Worm (Caenorhabditis elegans) whole organism, late embryonic: ENCODE measurements around the gene T28A11.22.

Experiments used
- C38D4.7 ChIP-seq: fragments of 200-800 bp; sonication (Bioruptor generic); optimal IDR thresholded peaks from 2 replicates; lab custom pipeline; 2018; ENCODE audit warnings: mild to moderate bottlenecking, missing genetic modification characterization, moderate library complexity, missing compliant biosample characterization
- F13H6.1 ChIP-seq: sonication (generic microtip); optimal IDR thresholded peaks from 2 replicates; lab custom pipeline; 2016; ENCODE audit warnings: missing genetic modification characterization, missing compliant biosample characterization
- K09A11.1 ChIP-seq: sonication (generic microtip); optimal IDR thresholded peaks from 2 replicates; lab custom pipeline; 2017; ENCODE audit warnings: antibody characterized with exemption, mild to moderate bottlenecking, missing genetic modification characterization, missing compliant biosample characterization; ENCODE audit not compliant: insufficient read depth
- T23F11.4 ChIP-seq: fragments of 200-800 bp; sonication (Bioruptor generic); optimal IDR thresholded peaks from 2 replicates; lab custom pipeline; 2018; ENCODE audit warnings: mild to moderate bottlenecking, missing genetic modification characterization, missing compliant biosample characterization
- Y22D7AL.16 ChIP-seq: sonication (generic microtip); optimal IDR thresholded peaks from 2 replicates; lab custom pipeline; 2016; ENCODE audit warnings: missing genetic modification characterization, missing compliant biosample characterization
- ahr-1 ChIP-seq: sonication (generic microtip); optimal IDR thresholded peaks from 2 replicates; lab custom pipeline; 2016; ENCODE audit warnings: missing genetic modification characterization, missing compliant biosample characterization
- ama-1 ChIP-seq: fragments of 150-350 bp; optimal IDR thresholded peaks from 2 replicates; lab custom pipeline; 2014
- ceh-18 ChIP-seq: sonication (generic microtip); optimal IDR thresholded peaks from 2 replicates; lab custom pipeline; 2016; ENCODE audit warnings: missing genetic modification characterization, missing compliant biosample characterization
- ceh-19 ChIP-seq: fragments of 200-800 bp; sonication (Bioruptor generic); optimal IDR thresholded peaks from 2 replicates; lab custom pipeline; 2018; ENCODE audit warnings: mild to moderate bottlenecking, missing genetic modification characterization, missing compliant biosample characterization
- ceh-30 ChIP-seq: fragments of 150-350 bp; optimal IDR thresholded peaks from 2 replicates; lab custom pipeline; 2014; ENCODE audit warnings: missing biosample characterization, missing genetic modification characterization
- ceh-31 ChIP-seq: sonication (generic microtip); optimal IDR thresholded peaks from 2 replicates; lab custom pipeline; 2016; ENCODE audit warnings: missing genetic modification characterization, missing compliant biosample characterization
- ceh-45 ChIP-seq: fragments of 200-800 bp; sonication (Bioruptor generic); IDR thresholded peaks from 2 replicates; pipeline ENCODE4 v1.3.6; 2022; ENCODE audit warnings: missing genetic modification reagents, missing genetic modification characterization, missing compliant biosample characterization
- ceh-6 ChIP-seq: fragments of 200-800 bp; sonication (Bioruptor generic); optimal IDR thresholded peaks from 2 replicates; lab custom pipeline; 2018; ENCODE audit warnings: mild to moderate bottlenecking, missing genetic modification characterization, missing compliant biosample characterization
- ceh-9 ChIP-seq: sonication (generic microtip); optimal IDR thresholded peaks from 2 replicates; lab custom pipeline; 2016; ENCODE audit warnings: mild to moderate bottlenecking, missing genetic modification characterization, inconsistent platforms, missing compliant biosample characterization
- che-1 ChIP-seq: sonication (generic microtip); optimal IDR thresholded peaks from 2 replicates; lab custom pipeline; 2016; ENCODE audit warnings: mild to moderate bottlenecking, missing genetic modification characterization, missing compliant biosample characterization
- dmd-4 ChIP-seq: sonication (generic microtip); optimal IDR thresholded peaks from 2 replicates; lab custom pipeline; 2016; ENCODE audit warnings: borderline replicate concordance, missing genetic modification characterization, missing compliant biosample characterization
- elt-4 ChIP-seq: sonication (generic microtip); optimal IDR thresholded peaks from 2 replicates; lab custom pipeline; 2016; ENCODE audit warnings: missing genetic modification characterization, missing compliant biosample characterization
- fax-1 ChIP-seq: sonication (generic microtip); optimal IDR thresholded peaks from 2 replicates; lab custom pipeline; 2016; ENCODE audit warnings: missing genotype, missing genetic modification characterization, missing compliant biosample characterization
- fkh-6 ChIP-seq: sonication (generic microtip); optimal IDR thresholded peaks from 2 replicates; lab custom pipeline; 2016; ENCODE audit warnings: missing genetic modification characterization, missing compliant biosample characterization
- hlh-13 ChIP-seq: fragments of 200-800 bp; sonication (Bioruptor generic); optimal IDR thresholded peaks from 2 replicates; lab custom pipeline; 2018; ENCODE audit warnings: mild to moderate bottlenecking, missing genetic modification characterization, missing compliant biosample characterization
- hlh-8 ChIP-seq: sonication (generic microtip); optimal IDR thresholded peaks from 2 replicates; lab custom pipeline; 2016; ENCODE audit warnings: missing genotype, missing genetic modification characterization, missing compliant biosample characterization
- lim-6 ChIP-seq: sonication (generic microtip); optimal IDR thresholded peaks from 2 replicates; lab custom pipeline; 2016; ENCODE audit warnings: missing genetic modification characterization, missing compliant biosample characterization
- madf-2 ChIP-seq: sonication (generic microtip); optimal IDR thresholded peaks from 2 replicates; lab custom pipeline; 2017; ENCODE audit warnings: missing genetic modification characterization, missing compliant biosample characterization
- nhr-11 ChIP-seq: fragments of 150-350 bp; optimal IDR thresholded peaks from 2 replicates; lab custom pipeline; 2014; ENCODE audit warnings: missing biosample characterization, missing genetic modification characterization
- nhr-232 ChIP-seq: sonication (generic microtip); optimal IDR thresholded peaks from 2 replicates; lab custom pipeline; 2016; ENCODE audit warnings: missing genetic modification characterization, missing compliant biosample characterization
- npax-4 ChIP-seq: sonication (generic microtip); optimal IDR thresholded peaks from 2 replicates; lab custom pipeline; 2016; ENCODE audit warnings: missing genetic modification characterization, missing compliant biosample characterization
- odd-2 ChIP-seq: sonication (generic microtip); optimal IDR thresholded peaks from 2 replicates; lab custom pipeline; 2017; ENCODE audit warnings: antibody characterized with exemption, mild to moderate bottlenecking, missing genetic modification characterization, missing compliant biosample characterization
- pag-3 ChIP-seq: sonication (generic microtip); optimal IDR thresholded peaks from 2 replicates; lab custom pipeline; 2016; ENCODE audit warnings: missing compliant biosample characterization, missing genetic modification characterization, borderline replicate concordance
- pat-9 ChIP-seq: fragments of 200-800 bp; sonication (Bioruptor generic); optimal IDR thresholded peaks from 2 replicates; lab custom pipeline; 2018; ENCODE audit warnings: mild to moderate bottlenecking, missing genetic modification characterization, moderate library complexity, missing compliant biosample characterization
- pax-1 ChIP-seq: fragments of 150-350 bp; optimal IDR thresholded peaks from 2 replicates; lab custom pipeline; 2014; ENCODE audit warnings: missing biosample characterization, missing genetic modification characterization
- pqm-1 ChIP-seq: sonication (generic microtip); optimal IDR thresholded peaks from 2 replicates; lab custom pipeline; 2016; ENCODE audit warnings: missing genetic modification characterization, missing compliant biosample characterization
- pros-1 ChIP-seq: fragments of 150-350 bp; optimal IDR thresholded peaks from 2 replicates; lab custom pipeline; 2014; ENCODE audit warnings: missing biosample characterization, missing genetic modification reagents, missing genetic modification characterization
- rnt-1 ChIP-seq: sonication (generic microtip); optimal IDR thresholded peaks from 2 replicates; lab custom pipeline; 2016; ENCODE audit warnings: missing genetic modification characterization, missing compliant biosample characterization
- sox-4 ChIP-seq: sonication (generic microtip); optimal IDR thresholded peaks from 2 replicates; lab custom pipeline; 2017; ENCODE audit warnings: mild to moderate bottlenecking, missing genetic modification characterization, inconsistent platforms, missing compliant biosample characterization
- syd-9 ChIP-seq: sonication (generic microtip); optimal IDR thresholded peaks from 2 replicates; lab custom pipeline; 2016; ENCODE audit warnings: mild to moderate bottlenecking, missing genetic modification characterization, moderate library complexity, missing compliant biosample characterization
- tbx-2 ChIP-seq: sonication (generic microtip); optimal IDR thresholded peaks from 2 replicates; lab custom pipeline; 2016; ENCODE audit warnings: missing genetic modification characterization, missing compliant biosample characterization
- tbx-7 ChIP-seq: sonication (generic microtip); optimal IDR thresholded peaks from 2 replicates; lab custom pipeline; 2016; ENCODE audit warnings: missing genotype, missing genetic modification characterization, missing compliant biosample characterization
- ttx-3 ChIP-seq: sonication (generic microtip); optimal IDR thresholded peaks from 2 replicates; lab custom pipeline; 2016; ENCODE audit warnings: missing genetic modification reagents, missing genetic modification characterization, missing compliant biosample characterization
- unc-3 ChIP-seq, 2 experiments: fragments of 200-800 bp in 1 of 2; sonication (Bioruptor generic) in 1 of 2; sonication (generic microtip) in 1 of 2; conservative IDR thresholded peaks in 1 of 2; optimal IDR thresholded peaks in 1 of 2; 2 replicates each; pipeline versions ENCODE4 v1.3.6 to Lab custom; 2016 to 2022; ENCODE audit warnings: missing compliant biosample characterization in 2 of 2, missing genetic modification characterization in 2 of 2, missing genetic modification reagents in 1 of 2
- unc-55 ChIP-seq: sonication (generic microtip); optimal IDR thresholded peaks from 2 replicates; lab custom pipeline; 2017; ENCODE audit warnings: missing biosample characterization, missing genetic modification reagents, missing genetic modification characterization

The T28A11.22 gene

DNA sequence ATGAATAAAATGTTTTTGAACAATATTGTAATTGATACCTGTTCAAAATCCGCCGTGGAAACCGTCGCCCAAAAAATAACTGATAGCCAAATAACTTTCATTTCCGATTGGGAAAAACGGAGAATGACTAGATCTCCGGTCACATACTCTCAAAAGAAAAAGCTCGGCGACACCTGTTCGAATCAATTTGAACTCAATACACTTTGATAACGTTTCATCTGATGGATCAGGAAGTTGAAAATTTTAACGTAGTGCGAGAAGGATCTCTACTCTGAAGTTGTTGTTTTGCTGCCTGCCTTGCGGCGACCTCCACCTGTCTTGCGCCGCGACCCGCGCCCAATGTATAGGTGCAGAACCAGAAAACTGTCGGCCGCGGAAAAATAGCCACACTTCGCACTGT is 15.8 kb downstream of the T28A11.22 start, which contains the start of gene T28A11.20:
Gene T28A11.20 (minus strand): TSS at position 101 of the 400 bp plus-strand sequence.
- no peak for TF ChIP-seq dmd-4 (tag; lab: Kevin White, UChicago)
- TF ChIP-seq F13H6.1 (tag; lab: Kevin White, UChicago) = no peak
- no peak for TF ChIP-seq ceh-45 (GFP tag; lab: Robert Waterston, UW)
- TF ChIP-seq ceh-19 (GFP tag; lab: Kevin White, UChicago) = no peak
- TF ChIP-seq pqm-1 (tag; lab: Kevin White, UChicago) = no peak
- no peak for TF ChIP-seq ceh-6
- TF ChIP-seq syd-9 (tag; lab: Kevin White, UChicago) = no peak
- no peak for TF ChIP-seq T23F11.4
- no peak for TF ChIP-seq hlh-13
- TF ChIP-seq pax-1 (tag; lab: Kevin White, UChicago) = no peak
- TF ChIP-seq unc-55 (GFP tag; lab: Kevin White, UChicago) = no peak
- TF ChIP-seq Y22D7AL.16 (tag; lab: Kevin White, UChicago) = no peak
- no peak for TF ChIP-seq npax-4 (tag; lab: Kevin White, UChicago)
- TF ChIP-seq fax-1 (tag; lab: Kevin White, UChicago) = no peak
- no peak for TF ChIP-seq ttx-3 (tag; lab: Kevin White, UChicago)
- TF ChIP-seq, all 69 proteins: peak for 0

DNA sequence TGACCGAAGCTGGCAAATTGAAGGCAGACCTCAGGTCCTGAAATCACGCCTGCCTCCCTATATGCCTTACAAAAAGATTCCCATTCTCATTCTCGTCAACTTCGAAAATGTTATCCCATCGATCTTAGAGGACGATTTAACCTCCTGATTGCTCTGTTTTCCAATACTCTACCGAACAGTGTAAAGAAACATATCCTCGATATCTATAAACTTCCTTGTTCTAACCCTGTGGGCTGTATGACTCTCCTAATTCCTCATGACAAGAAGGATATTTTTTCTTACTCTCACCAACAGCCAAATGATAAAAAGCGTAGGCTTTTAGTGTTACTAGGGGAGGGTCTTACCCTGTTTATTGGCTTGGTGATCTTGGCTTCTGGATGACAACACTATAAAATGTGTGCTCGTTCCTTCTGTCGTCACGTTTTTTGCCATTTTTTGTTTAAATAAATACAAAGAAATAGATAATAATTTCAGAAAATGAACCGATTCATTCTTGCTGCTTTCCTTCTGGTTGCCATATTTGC is 16.3 kb downstream of the T28A11.22 start, which contains the start of gene T28A11.4:
Gene T28A11.4 (plus strand): TSS at position 474 of the 524 bp plus-strand sequence.
- TF ChIP-seq che-1 (tag; lab: Kevin White, UChicago) = no peak
- no peak for TF ChIP-seq T23F11.4
- no peak for TF ChIP-seq ceh-9 (tag; lab: Kevin White, UChicago)
- no peak for TF ChIP-seq K09A11.1 (tag; lab: Kevin White, UChicago)

DNA sequence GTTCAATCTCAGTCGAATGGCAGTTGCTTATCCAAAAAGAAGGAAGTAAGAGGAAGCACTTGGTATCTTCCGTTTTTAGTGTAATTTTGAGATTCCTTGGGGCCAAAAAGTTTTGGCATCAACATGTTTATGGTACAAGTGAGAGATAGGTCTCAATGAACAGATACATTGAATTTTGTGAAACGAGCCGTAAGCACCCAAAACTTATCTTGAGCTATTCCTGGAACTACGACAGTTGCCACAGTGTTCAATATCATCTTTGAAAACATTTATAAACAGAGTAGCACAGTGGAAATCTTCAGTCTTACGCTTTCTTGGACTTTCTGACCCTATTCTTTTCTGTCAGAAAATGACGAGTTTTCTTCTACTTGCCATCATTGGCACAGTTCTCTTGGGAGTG is 17.7 kb downstream of the T28A11.22 start, which contains the start of gene T28A11.3:
Gene T28A11.3 (plus strand): TSS at position 301 of the 400 bp plus-strand sequence.
- TF ChIP-seq ceh-6 (no peak), tbx-7 (tag; lab: Kevin White, UChicago) (no peak), tbx-2 (tag; lab: Kevin White, UChicago) (no peak), fax-1 (tag; lab: Kevin White, UChicago) (no peak), che-1 (tag; lab: Kevin White, UChicago) (no peak), nhr-232 (tag; lab: Kevin White, UChicago) (no peak), odd-2 (tag; lab: Kevin White, UChicago) (no peak), hlh-8 (tag; lab: Kevin White, UChicago) (no peak), pag-3 (tag; lab: Kevin White, UChicago) (no peak), nhr-11 (tag; lab: Kevin White, UChicago) (no peak), ama-1 (lab: Kevin White, UChicago) (no peak), rnt-1 (no peak), ceh-30 (tag; lab: Kevin White, UChicago) (no peak), ceh-18 (tag; lab: Kevin White, UChicago) (no peak), sox-4 (tag; lab: Kevin White, UChicago) (no peak)

DNA sequence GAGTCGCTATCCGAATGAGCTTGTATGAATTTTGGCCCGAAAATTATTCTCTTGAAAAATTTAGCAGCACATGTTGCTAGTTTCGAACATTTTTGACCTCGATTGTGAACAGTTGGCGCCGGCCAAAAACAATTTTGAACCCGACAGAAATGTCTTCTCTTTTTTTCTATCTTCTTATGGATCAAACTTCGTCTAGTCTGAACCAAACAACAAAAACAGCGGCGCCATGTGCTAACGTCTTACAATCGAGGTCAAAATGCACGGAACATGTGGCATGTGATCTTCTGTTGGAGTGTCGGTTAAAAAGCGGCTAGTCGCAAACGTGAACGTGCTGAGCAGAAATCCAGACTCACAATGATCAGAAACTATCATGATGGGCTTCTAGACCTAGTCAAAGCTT is 18.8 kb downstream of the T28A11.22 start:
- no peak for TF ChIP-seq fkh-6 (tag; lab: Kevin White, UChicago)
- TF ChIP-seq pros-1 (tag; lab: Kevin White, UChicago) = no peak
- no peak for TF ChIP-seq pat-9 (tag; lab: Kevin White, UChicago)
- no peak for TF ChIP-seq unc-3 (GFP tag; conservative IDR thresholded peaks at IDR 0.05; lab: Robert Waterston, UW)
- TF ChIP-seq unc-3 (tag; optimal IDR thresholded peaks at IDR 0.05; lab: Kevin White, UChicago) = no peak
- no peak for TF ChIP-seq lim-6 (tag; lab: Kevin White, UChicago)
- no peak for TF ChIP-seq ahr-1
- TF ChIP-seq ceh-30 (tag; lab: Kevin White, UChicago) = no peak
- TF ChIP-seq pqm-1 (tag; lab: Kevin White, UChicago) = no peak
- TF ChIP-seq ceh-18 (tag; lab: Kevin White, UChicago) = no peak
- TF ChIP-seq ceh-31 (tag; lab: Kevin White, UChicago) = no peak
- TF ChIP-seq elt-4 (tag; lab: Kevin White, UChicago) = no peak
- TF ChIP-seq K09A11.1 (tag; lab: Kevin White, UChicago) = no peak
- no peak for TF ChIP-seq madf-2 (tag; lab: Kevin White, UChicago)
- TF ChIP-seq C38D4.7 (GFP tag; lab: Kevin White, UChicago) = no peak
- TF ChIP-seq tbx-7 (tag; lab: Kevin White, UChicago) = no peak
